Worm (Caenorhabditis elegans) whole organism, L1 larva: ENCODE results near the gene str-193.

ENCODE experiments used
- C04F5.9 ChIP-seq: sonication (generic microtip); optimal IDR thresholded peaks from 2 replicates; lab custom pipeline; 2016; ENCODE audit warnings: missing genetic modification characterization, missing compliant biosample characterization
- C16A3.4 ChIP-seq: fragments of 150-350 bp; optimal IDR thresholded peaks from 2 replicates; lab custom pipeline; 2014; ENCODE audit warnings: missing biosample characterization, missing genetic modification characterization
- Y116A8C.19 ChIP-seq: sonication (generic microtip); optimal IDR thresholded peaks from 2 replicates; lab custom pipeline; 2016; ENCODE audit warnings: missing compliant biosample characterization, missing genetic modification characterization, borderline replicate concordance
- blmp-1 ChIP-seq: fragments of 150-350 bp; optimal IDR thresholded peaks from 2 replicates; lab custom pipeline; 2014; ENCODE audit warnings: missing biosample characterization, missing genetic modification characterization
- ceh-8 ChIP-seq: fragments of 200-800 bp; sonication (Bioruptor generic); optimal IDR thresholded peaks from 2 replicates; lab custom pipeline; 2018; ENCODE audit warnings: mild to moderate bottlenecking, missing genetic modification characterization, moderate library complexity, missing compliant biosample characterization
- ceh-88 ChIP-seq: fragments of 200-800 bp; sonication (Bioruptor generic); IDR thresholded peaks from 2 replicates; pipeline ENCODE4 v1.3.6; 2022; ENCODE audit warnings: missing genetic modification characterization, missing compliant biosample characterization
- ceh-90 ChIP-seq: sonication (generic microtip); optimal IDR thresholded peaks from 2 replicates; lab custom pipeline; 2016; ENCODE audit warnings: missing genetic modification characterization, missing compliant biosample characterization
- efl-3 ChIP-seq: fragments of 200-800 bp; sonication (Bioruptor generic); optimal IDR thresholded peaks from 2 replicates; lab custom pipeline; 2018; ENCODE audit warnings: mild to moderate bottlenecking, missing genetic modification characterization, missing compliant biosample characterization
- egl-27 ChIP-seq, 2 experiments: fragments of 150-350 bp in 1 of 2; sonication (generic microtip); optimal IDR thresholded peaks; 3 replicates each; lab custom pipeline; 2017 to 2018; ENCODE audit warnings: missing biosample characterization in 2 of 2, missing genetic modification characterization in 2 of 2, missing genetic modification reagents in 2 of 2
- elt-2 ChIP-seq: sonication (generic microtip); optimal IDR thresholded peaks from 2 replicates; lab custom pipeline; 2016; ENCODE audit warnings: missing genetic modification characterization, mild to moderate bottlenecking, inconsistent platforms, missing compliant biosample characterization, missing genetic modification reagents
- elt-3 ChIP-seq, 6 experiments: fragments of 150-350 bp in 1 of 6; sonication (generic microtip); optimal IDR thresholded peaks; 2 replicates each; lab custom pipeline; 2017 to 2018; ENCODE audit warnings: missing biosample characterization in 6 of 6, missing genetic modification characterization in 6 of 6, inconsistent platforms in 1 of 6
- fkh-10 ChIP-seq: sonication (generic microtip); optimal IDR thresholded peaks from 2 replicates; lab custom pipeline; 2017; ENCODE audit warnings: missing biosample characterization, missing genetic modification reagents, missing genetic modification characterization
- fkh-8 ChIP-seq: sonication (generic microtip); optimal IDR thresholded peaks from 2 replicates; lab custom pipeline; 2016; ENCODE audit warnings: mild to moderate bottlenecking, missing genetic modification characterization, missing compliant biosample characterization
- fos-1 ChIP-seq: fragments of 150-350 bp; optimal IDR thresholded peaks from 2 replicates; lab custom pipeline; 2014; ENCODE audit warnings: missing biosample characterization, missing genetic modification characterization
- grh-1 ChIP-seq: fragments of 200-800 bp; sonication (Bioruptor generic); IDR thresholded peaks from 2 replicates; pipeline ENCODE4 v1.3.6; 2022; ENCODE audit warnings: missing genetic modification reagents, missing genetic modification characterization, missing compliant biosample characterization
- hlh-17 ChIP-seq: fragments of 200-800 bp; sonication (Bioruptor generic); optimal IDR thresholded peaks from 2 replicates; lab custom pipeline; 2018; ENCODE audit warnings: missing genetic modification characterization, mild to moderate bottlenecking, missing compliant biosample characterization, moderate library complexity, borderline replicate concordance
- hpl-2 ChIP-seq: fragments of 150-350 bp; optimal IDR thresholded peaks from 2 replicates; lab custom pipeline; 2014; ENCODE audit warnings: missing biosample characterization, missing genetic modification reagents, missing genetic modification characterization
- isw-1 ChIP-seq: fragments of 200-800 bp; sonication (Bioruptor generic); IDR thresholded peaks from 2 replicates; pipeline ENCODE4 v1.3.6; 2022; ENCODE audit warnings: missing genetic modification characterization, missing compliant biosample characterization
- lin-15B ChIP-seq: fragments of 150-350 bp; sonication (generic microtip); optimal IDR thresholded peaks from 3 replicates; lab custom pipeline; 2014; ENCODE audit warnings: missing biosample characterization, missing genetic modification characterization
- lin-35 ChIP-seq, 2 experiments: fragments of 150-350 bp; optimal IDR thresholded peaks; 2 replicates each; lab custom pipeline; 2014; ENCODE audit warnings: missing biosample characterization in 2 of 2, missing genetic modification characterization in 2 of 2, missing genetic modification reagents in 2 of 2
- lin-39 ChIP-seq: fragments of 150-350 bp; optimal IDR thresholded peaks from 2 replicates; lab custom pipeline; 2014; ENCODE audit warnings: missing biosample characterization, missing genetic modification reagents, missing genetic modification characterization
- lir-3 ChIP-seq: sonication (generic microtip); optimal IDR thresholded peaks from 2 replicates; lab custom pipeline; 2016; ENCODE audit warnings: mild to moderate bottlenecking, missing genetic modification characterization, moderate library complexity, missing compliant biosample characterization; ENCODE audit not compliant: poor library complexity
- lsy-2 ChIP-seq, 2 experiments: fragments of 150-350 bp; optimal IDR thresholded peaks; 2 replicates each; lab custom pipeline; 2014; ENCODE audit warnings: missing biosample characterization in 2 of 2, missing genetic modification characterization in 2 of 2
- mab-9 ChIP-seq: fragments of 200-800 bp; sonication (Bioruptor generic); IDR thresholded peaks from 2 replicates; pipeline ENCODE4 v1.3.6; 2022; ENCODE audit warnings: missing genetic modification reagents, missing genetic modification characterization, missing compliant biosample characterization
- mef-2 ChIP-seq: fragments of 150-350 bp; optimal IDR thresholded peaks from 2 replicates; lab custom pipeline; 2014; ENCODE audit warnings: missing biosample characterization, missing genetic modification characterization
- mep-1 ChIP-seq: fragments of 150-350 bp; optimal IDR thresholded peaks from 2 replicates; lab custom pipeline; 2014; ENCODE audit warnings: missing biosample characterization, missing genetic modification characterization
- nhr-20 ChIP-seq: sonication (generic microtip); optimal IDR thresholded peaks from 2 replicates; lab custom pipeline; 2016; ENCODE audit warnings: mild to moderate bottlenecking, missing genetic modification characterization, missing compliant biosample characterization
- nhr-47 ChIP-seq: sonication (generic microtip); optimal IDR thresholded peaks from 2 replicates; lab custom pipeline; 2016; ENCODE audit warnings: mild to moderate bottlenecking, missing genetic modification characterization, moderate library complexity, missing compliant biosample characterization
- nhr-71 ChIP-seq: sonication (generic microtip); optimal IDR thresholded peaks from 2 replicates; lab custom pipeline; 2016; ENCODE audit warnings: mild to moderate bottlenecking, missing genetic modification characterization, moderate library complexity, missing compliant biosample characterization
- nhr-85 ChIP-seq: sonication (generic microtip); peaks from one replicate; lab custom pipeline; 2016; ENCODE audit warnings: missing genetic modification characterization, inconsistent platforms, missing compliant biosample characterization
- nhr-90 ChIP-seq: sonication (generic microtip); optimal IDR thresholded peaks from 2 replicates; lab custom pipeline; 2016; ENCODE audit warnings: mild to moderate bottlenecking, missing genetic modification characterization, missing compliant biosample characterization; ENCODE audit not compliant: poor library complexity
- pag-3 ChIP-seq: sonication (generic microtip); optimal IDR thresholded peaks from 2 replicates; lab custom pipeline; 2017; ENCODE audit warnings: missing genetic modification characterization, mild to moderate bottlenecking, missing compliant biosample characterization, antibody characterized with exemption, borderline replicate concordance; ENCODE audit not compliant: insufficient read depth
- skn-1 ChIP-seq: fragments of 150-350 bp; optimal IDR thresholded peaks from 2 replicates; lab custom pipeline; 2014; ENCODE audit warnings: missing biosample characterization, missing genetic modification characterization
- sup-37 ChIP-seq: fragments of 200-800 bp; sonication (Bioruptor generic); optimal IDR thresholded peaks from 2 replicates; lab custom pipeline; 2018; ENCODE audit warnings: mild to moderate bottlenecking, missing genetic modification characterization, missing compliant biosample characterization
- swsn-7 ChIP-seq: sonication (generic microtip); optimal IDR thresholded peaks from 2 replicates; lab custom pipeline; 2016; ENCODE audit warnings: missing genetic modification characterization, missing compliant biosample characterization
- tbx-2 ChIP-seq: sonication (generic microtip); optimal IDR thresholded peaks from 2 replicates; lab custom pipeline; 2016; ENCODE audit warnings: missing genetic modification characterization, missing compliant biosample characterization
- tlp-1 ChIP-seq: fragments of 150-350 bp; optimal IDR thresholded peaks from 2 replicates; lab custom pipeline; 2014; ENCODE audit warnings: missing biosample characterization, missing genetic modification characterization
- unc-130 ChIP-seq: fragments of 150-350 bp; optimal IDR thresholded peaks from 2 replicates; lab custom pipeline; 2017; ENCODE audit warnings: missing biosample characterization, missing genetic modification characterization, inconsistent platforms
- unc-62 ChIP-seq: fragments of 150-350 bp; optimal IDR thresholded peaks from 2 replicates; lab custom pipeline; 2014; ENCODE audit warnings: missing biosample characterization, missing genetic modification reagents, missing genetic modification characterization
- unc-86 ChIP-seq: sonication (generic microtip); optimal IDR thresholded peaks from 2 replicates; lab custom pipeline; 2016; ENCODE audit warnings: missing genetic modification characterization, missing compliant biosample characterization
- zag-1 ChIP-seq: fragments of 150-350 bp; optimal IDR thresholded peaks from 2 replicates; lab custom pipeline; 2014; ENCODE audit warnings: missing biosample characterization, missing genetic modification characterization
- zip-4 ChIP-seq: fragments of 200-800 bp; sonication (Bioruptor generic); optimal IDR thresholded peaks from 2 replicates; lab custom pipeline; 2018; ENCODE audit warnings: mild to moderate bottlenecking, missing genetic modification characterization, moderate library complexity, missing compliant biosample characterization
- ztf-11 ChIP-seq, 2 experiments: sonication (generic microtip); optimal IDR thresholded peaks; 2 replicates each; lab custom pipeline; 2016 to 2017; ENCODE audit warnings: missing genetic modification characterization in 2 of 2, missing biosample characterization in 1 of 2, missing compliant biosample characterization in 1 of 2

str-193 gene

ce11 chrV:9848576-9848975 lies 27.0 kb upstream of the str-193 start:
- TF ChIP-seq lin-15B (tag; lab: Kevin White, UChicago) (no peak), ceh-88 (GFP tag; lab: Robert Waterston, UW) (no peak), hlh-17 (GFP tag; lab: Kevin White, UChicago) (no peak), mep-1 (no peak), swsn-7 (tag; lab: Kevin White, UChicago) (no peak), zag-1 (tag; lab: Kevin White, UChicago) (no peak), lin-39 (tag; lab: Kevin White, UChicago) (no peak), C16A3.4 (tag; lab: Kevin White, UChicago) (no peak), nhr-47 (tag; lab: Kevin White, UChicago) (no peak), unc-130 (tag; lab: Kevin White, UChicago) (no peak), nhr-85 (tag; lab: Kevin White, UChicago) (no peak), lsy-2 (tag; optimal IDR thresholded peaks at IDR 0.05; lab: Kevin White, UChicago) (no peak), ceh-8 (GFP tag; lab: Kevin White, UChicago) (no peak), ceh-90 (no peak), unc-86 (tag; lab: Kevin White, UChicago) (no peak), tbx-2 (no peak), skn-1 (tag; lab: Kevin White, UChicago) (no peak), lin-35 (GFP tag; optimal IDR thresholded peaks at IDR 0.05; lab: Kevin White, UChicago) (no peak), nhr-90 (no peak), hpl-2 (GFP tag; lab: Kevin White, UChicago) (no peak)

ce11 chrV:9843376-9843916 lies 21.8 kb upstream of the str-193 start, which contains the start of gene sru-8:
TSS of gene sru-8 (plus strand) at chrV:9843866.
- TF ChIP-seq hlh-17 (GFP tag; lab: Kevin White, UChicago) (no peak), mab-9 (GFP tag; lab: Robert Waterston, UW) (no peak), lir-3 (tag; lab: Kevin White, UChicago) (no peak), elt-2 (no peak), skn-1 (tag; lab: Kevin White, UChicago) (no peak), mef-2 (tag; lab: Kevin White, UChicago) (no peak), fos-1 (tag; lab: Kevin White, UChicago) (no peak)

- TF ChIP-seq blmp-1, result no peak
Measured at ce11 chrV:9841376-9841775, 19.8 kb upstream of the str-193 start, which contains the start of gene sru-36. TSS of gene sru-36 (plus strand) at chrV:9841676.

- no peak for TF ChIP-seq nhr-90
- TF ChIP-seq C04F5.9 (tag; lab: Kevin White, UChicago), result no peak
- TF ChIP-seq nhr-71, result no peak
- TF ChIP-seq mef-2 (tag; lab: Kevin White, UChicago), result no peak
- TF ChIP-seq sup-37 (GFP tag; lab: Kevin White, UChicago), result no peak
- no peak for TF ChIP-seq nhr-20 (tag; lab: Kevin White, UChicago)
- TF ChIP-seq fkh-10 (GFP tag; lab: Kevin White, UChicago), result no peak
- TF ChIP-seq fos-1 (tag; lab: Kevin White, UChicago), result no peak
- TF ChIP-seq C16A3.4 (tag; lab: Kevin White, UChicago), result no peak
- no peak for TF ChIP-seq zip-4 (GFP tag; lab: Kevin White, UChicago)
Measured at ce11 chrV:9837679-9838078, 16.1 kb upstream of the str-193 start, which contains the start of gene srsx-21. TSS of gene srsx-21 (plus strand) at chrV:9837979.

- no peak for TF ChIP-seq fkh-8
- no peak for TF ChIP-seq egl-27 (tag; optimal IDR thresholded peaks at IDR 0.05; lab: Kevin White, UChicago)
- TF ChIP-seq unc-62 (GFP tag; lab: Kevin White, UChicago), result no peak
- no peak for TF ChIP-seq nhr-47 (tag; lab: Kevin White, UChicago)
- no peak for TF ChIP-seq Y116A8C.19 (tag; lab: Kevin White, UChicago)
- TF ChIP-seq ceh-90, result no peak
- TF ChIP-seq efl-3 (GFP tag; lab: Kevin White, UChicago), result no peak
- TF ChIP-seq hpl-2 (GFP tag; lab: Kevin White, UChicago), result no peak
- no peak for TF ChIP-seq nhr-20 (tag; lab: Kevin White, UChicago)
- TF ChIP-seq grh-1 (GFP tag; lab: Robert Waterston, UW), result no peak
- TF ChIP-seq swsn-7 (tag; lab: Kevin White, UChicago), result no peak
- no peak for TF ChIP-seq pag-3 (tag; lab: Kevin White, UChicago)
- TF ChIP-seq nhr-90, result no peak
- TF ChIP-seq elt-3 (tag; optimal IDR thresholded peaks at IDR 0.05; lab: Kevin White, UChicago), result no peak
- TF ChIP-seq C04F5.9 (tag; lab: Kevin White, UChicago), result no peak
- no peak for TF ChIP-seq tlp-1 (tag; lab: Kevin White, UChicago)
- no peak for TF ChIP-seq ztf-11 (tag; optimal IDR thresholded peaks at IDR 0.05; lab: Kevin White, UChicago)
- no peak for TF ChIP-seq isw-1 (GFP tag; lab: Robert Waterston, UW)
- TF ChIP-seq mab-9 (GFP tag; lab: Robert Waterston, UW), result no peak
Measured at ce11 chrV:9835945-9836344, 14.3 kb upstream of the str-193 start, which contains the start of gene sru-38. TSS of gene sru-38 (minus strand) at chrV:9836045.
